Fruit fly (Drosophila melanogaster): ENCODE measurements around the gene Trmt61.

DNA sequence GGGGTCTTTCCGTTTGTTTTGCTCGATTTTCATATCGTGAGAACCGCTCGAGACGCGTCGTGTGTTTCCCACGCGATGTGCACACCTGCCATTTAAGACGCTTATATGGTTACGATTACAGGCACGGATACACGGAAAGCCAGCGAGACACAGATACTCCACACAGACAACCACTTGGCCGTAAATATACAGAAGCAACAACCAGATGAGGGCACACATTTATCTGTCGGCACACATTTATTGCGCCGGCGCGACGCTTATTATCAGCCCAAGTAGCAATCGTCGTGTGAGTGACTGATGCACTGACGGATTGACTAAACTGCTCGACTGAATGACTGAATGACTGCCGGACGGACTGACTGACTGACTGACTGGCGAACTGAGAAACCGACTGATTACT is 28.7 kb upstream of the Trmt61 start:
- no peak for TF ChIP-seq CG11617 (GFP tag; optimal IDR thresholded peaks at IDR 0.05)
- no peak for TF ChIP-seq ovo (GFP tag; optimal IDR thresholded peaks at IDR 0.05)
- no peak for TF ChIP-seq CG7045 (GFP tag; optimal IDR thresholded peaks at IDR 0.05)
- TF ChIP-seq pad (GFP tag; optimal IDR thresholded peaks at IDR 0.05): no peak
- TF ChIP-seq CG1620 (GFP tag; optimal IDR thresholded peaks at IDR 0.05): no peak
- no peak for TF ChIP-seq kay (GFP tag; ENCODE audit: borderline replicate concordance)
- TF ChIP-seq toe (GFP tag; optimal IDR thresholded peaks at IDR 0.05): no peak
- TF ChIP-seq CG5204 (GFP tag; optimal IDR thresholded peaks at IDR 0.05): no peak

Measured in whole organism, adult.